Fruit fly (Drosophila melanogaster): ENCODE measurements around the gene CG13284.

The CG13284 gene

DNA sequence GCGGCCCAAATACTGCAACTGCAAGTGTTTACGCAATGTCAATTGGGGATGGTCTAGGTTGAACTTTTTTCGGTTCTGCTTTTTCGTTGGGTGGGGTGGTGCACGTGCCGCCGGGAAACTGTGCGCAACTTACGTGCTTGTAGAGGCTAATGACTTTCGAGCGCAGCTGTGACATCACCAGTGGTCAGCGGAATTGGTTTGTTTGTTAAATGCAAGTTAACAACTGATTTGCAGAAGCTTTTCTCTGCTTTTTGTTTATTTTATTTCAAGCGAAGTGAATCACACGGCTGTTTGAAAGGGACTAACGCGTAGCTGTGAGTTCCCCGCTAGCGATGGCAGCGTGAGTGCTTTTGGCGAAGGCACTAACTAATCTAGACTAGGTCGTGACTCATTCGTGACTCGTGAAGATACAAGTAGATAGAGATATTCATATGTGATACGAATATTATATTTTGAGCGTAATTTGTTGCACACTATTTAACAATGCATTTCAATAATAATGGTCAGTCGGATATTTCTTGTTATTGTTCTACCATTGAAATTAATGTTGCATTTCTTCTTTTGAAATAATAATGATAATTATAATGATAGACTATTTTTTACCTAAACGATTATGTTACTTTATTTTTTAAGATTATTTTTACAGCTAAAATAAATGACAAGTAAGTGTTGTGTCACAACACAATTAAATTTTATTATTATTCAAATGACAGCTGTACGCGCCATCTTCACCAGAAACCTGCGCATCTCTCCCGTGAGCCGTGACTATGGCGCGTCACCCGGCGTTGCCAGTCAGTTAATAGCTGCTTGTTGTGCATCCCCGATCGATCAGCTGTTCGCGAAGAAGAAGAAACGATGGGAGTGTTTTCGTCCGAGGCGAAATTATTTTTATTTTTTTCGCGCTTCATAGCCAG is 39.4 kb upstream of the CG13284 start, which contains the start of the genes osi and tweek (continued):
- peak; percentile 48 for TF ChIP-seq CG18599 (GFP tag; optimal IDR thresholded peaks at IDR 0.05)
- no peak for TF ChIP-seq CG3065 (GFP tag; optimal IDR thresholded peaks at IDR 0.05)
- peak; percentile 26 for TF ChIP-seq CG16863 (GFP tag; optimal IDR thresholded peaks at IDR 0.05)
- peak; percentile 28 for TF ChIP-seq shn (GFP tag; optimal IDR thresholded peaks at IDR 0.05)
- no peak for TF ChIP-seq CG15011 (GFP tag; optimal IDR thresholded peaks at IDR 0.05)
- TF ChIP-seq CrebB (tag; optimal IDR thresholded peaks at IDR 0.05) = no peak
- no peak for TF ChIP-seq scrt (GFP tag; optimal IDR thresholded peaks at IDR 0.05)
- peak; percentile 44; the same call in 1 of the 2 replicates for TF ChIP-seq GATAe (GFP tag; conservative IDR thresholded peaks at IDR 0.05)
- TF ChIP-seq Hand (GFP tag; optimal IDR thresholded peaks at IDR 0.05) = peak; percentile 2
- no peak for TF ChIP-seq Xrp1 (GFP tag; IDR thresholded peaks at IDR 0.05)
- TF ChIP-seq vnd (GFP tag; IDR thresholded peaks at IDR 0.05; ENCODE audit: partially characterized antibody) = peak; percentile 87
- TF ChIP-seq dm (GFP tag; optimal IDR thresholded peaks at IDR 0.05) = peak; percentile 47
- TF ChIP-seq ftz-f1 (GFP tag; optimal IDR thresholded peaks at IDR 0.05) = no peak
- peak; percentile 57 for TF ChIP-seq CG9437 (GFP tag; optimal IDR thresholded peaks at IDR 0.05)
- TF ChIP-seq croc (GFP tag; conservative IDR thresholded peaks at IDR 0.05) = no peak; the same call in 2 of the 3 replicates
- TF ChIP-seq Rx (GFP tag; IDR thresholded peaks at IDR 0.05) = no peak
- TF ChIP-seq dati (GFP tag; IDR thresholded peaks at IDR 0.05) = no peak
- TF ChIP-seq bab2 (GFP tag; optimal IDR thresholded peaks at IDR 0.05) = peak; percentile 29
- TF ChIP-seq CG18011 (GFP tag; optimal IDR thresholded peaks at IDR 0.05) = peak; percentile 4
- no peak for TF ChIP-seq CG11723 (GFP tag; optimal IDR thresholded peaks at IDR 0.05)
- TF ChIP-seq Sox100B (GFP tag; optimal IDR thresholded peaks at IDR 0.05) = no peak
- no peak for TF ChIP-seq exex (tag; optimal IDR thresholded peaks at IDR 0.05)
- TF ChIP-seq CoRest (tag; optimal IDR thresholded peaks at IDR 0.05) = peak; percentile 81
- no peak for TF ChIP-seq pb (GFP tag; optimal IDR thresholded peaks at IDR 0.05)
- peak; percentile 50 for TF ChIP-seq H2.0 (GFP tag; IDR thresholded peaks at IDR 0.05)
- peak; percentile 54 for TF ChIP-seq slou (GFP tag; optimal IDR thresholded peaks at IDR 0.05)
- peak; percentile 46 for TF ChIP-seq Max (GFP tag; optimal IDR thresholded peaks at IDR 0.05)
- TF ChIP-seq Aef1 (GFP tag; IDR thresholded peaks at IDR 0.05) = peak; percentile 57; the same call in 2 of the 3 replicates
- peak; percentile 69 for TF ChIP-seq Sry-β (GFP tag; optimal IDR thresholded peaks at IDR 0.05)
- no peak for TF ChIP-seq Dfd (GFP tag; optimal IDR thresholded peaks at IDR 0.05)
- TF ChIP-seq aop (GFP tag; IDR thresholded peaks at IDR 0.05) = no peak
- no peak for TF ChIP-seq CG2875 (GFP tag; optimal IDR thresholded peaks at IDR 0.05)
- TF ChIP-seq lilli (GFP tag; optimal IDR thresholded peaks at IDR 0.05) = peak; percentile 66
- peak; percentile 25 for TF ChIP-seq CG12769 (tag; optimal IDR thresholded peaks at IDR 0.05)
- TF ChIP-seq CG3163 (GFP tag; optimal IDR thresholded peaks at IDR 0.05) = no peak
- TF ChIP-seq ci (GFP tag; IDR thresholded peaks at IDR 0.05) = no peak
- no peak for TF ChIP-seq CG6765 (GFP tag; optimal IDR thresholded peaks at IDR 0.05)
- TF ChIP-seq kay (GFP tag; optimal IDR thresholded peaks at IDR 0.05) = peak; percentile 92
- no peak for TF ChIP-seq CG10431 (GFP tag; optimal IDR thresholded peaks at IDR 0.05)
- peak; percentile 47 for TF ChIP-seq trh (GFP tag; optimal IDR thresholded peaks at IDR 0.05)
- peak; percentile 32 for TF ChIP-seq grn (GFP tag; optimal IDR thresholded peaks at IDR 0.05)
- TF ChIP-seq CG15479 (GFP tag; optimal IDR thresholded peaks at IDR 0.05) = no peak
- no peak for TF ChIP-seq Doc2 (GFP tag; IDR thresholded peaks at IDR 0.05)
- peak; percentile 40 for TF ChIP-seq ssp (GFP tag; IDR thresholded peaks at IDR 0.05)
- no peak for TF ChIP-seq Trl (optimal IDR thresholded peaks at IDR 0.05)
- peak; percentile 29 for TF ChIP-seq Trl (GFP tag; optimal IDR thresholded peaks at IDR 0.05)
- no peak for TF ChIP-seq CG10565 (GFP tag; optimal IDR thresholded peaks at IDR 0.05)
- TF ChIP-seq corto (GFP tag; optimal IDR thresholded peaks at IDR 0.05) = peak; percentile 35
- TF ChIP-seq CG8089 (GFP tag; optimal IDR thresholded peaks at IDR 0.05) = peak; percentile 12
- peak; percentile 39; the same call in 1 of the 3 replicates for TF ChIP-seq Dbx (GFP tag; IDR thresholded peaks at IDR 0.05)
